Fruit fly (Drosophila melanogaster) whole organism, embryonic: ENCODE measurements around the gene Cp7Fa.
A peak's percentile ranks its signal among the peaks of the same experiment; 100 is the strongest.

Experiments
- Awh ChIP-seq: fragments of 200-800 bp; sonication (Bioruptor generic); IDR thresholded peaks from 2 replicates; pipeline ENCODE4, ENCODE4 v1.3.6; 2022; ENCODE audit warnings: missing biosample characterization, missing genetic modification characterization
- CG10366 ChIP-seq: fragments of 200-800 bp; sonication (Bioruptor generic); IDR thresholded peaks from 2 replicates; pipeline ENCODE4 v1.3.6; 2022; ENCODE audit warnings: missing biosample characterization, missing genetic modification characterization
- CG11723 ChIP-seq: fragments of 200-800 bp; sonication (Bioruptor generic); optimal IDR thresholded peaks from 2 replicates; lab custom pipeline; 2017; ENCODE audit warnings: missing biosample characterization, mild to moderate bottlenecking, missing genetic modification characterization
- CG12219 ChIP-seq: fragments of 200-800 bp; sonication (Bioruptor generic); optimal IDR thresholded peaks from 3 replicates; lab custom pipeline; 2018; ENCODE audit warnings: missing biosample characterization, mild to moderate bottlenecking, missing genetic modification characterization
- CG12744 ChIP-seq: fragments of 200-800 bp; sonication (Bioruptor generic); optimal IDR thresholded peaks from 2 replicates; lab custom pipeline; 2016; ENCODE audit warnings: missing biosample characterization, missing genetic modification characterization
- CG14667 ChIP-seq: fragments of 200-800 bp; sonication (Bioruptor generic); IDR thresholded peaks from 2 replicates; pipeline ENCODE4 v1.3.6; 2022; ENCODE audit warnings: missing biosample characterization, missing genetic modification characterization
- CG1603 ChIP-seq: fragments of 200-800 bp; sonication (Bioruptor generic); optimal IDR thresholded peaks from 2 replicates; lab custom pipeline; 2019; ENCODE audit warnings: missing biosample characterization, mild to moderate bottlenecking, missing genetic modification characterization, moderate library complexity
- CG1647 ChIP-seq: fragments of 200-800 bp; sonication (Bioruptor generic); optimal IDR thresholded peaks from 3 replicates; lab custom pipeline; 2016; ENCODE audit warnings: missing biosample characterization, missing genetic modification characterization
- CG18599 ChIP-seq: fragments of 200-800 bp; sonication (Bioruptor generic); optimal IDR thresholded peaks from 3 replicates; lab custom pipeline; 2017; ENCODE audit warnings: missing biosample characterization, missing genetic modification characterization, mild to moderate bottlenecking, moderate library complexity, missing genetic modification reagents
- CG18619 ChIP-seq: fragments of 200-800 bp; sonication (Bioruptor generic); optimal IDR thresholded peaks from 3 replicates; lab custom pipeline; 2017; ENCODE audit warnings: missing biosample characterization, mild to moderate bottlenecking, missing genetic modification characterization
- CG2199 ChIP-seq: fragments of 200-800 bp; sonication (Bioruptor generic); IDR thresholded peaks from 3 replicates; pipeline ENCODE4 v1.3.6; 2022; ENCODE audit warnings: missing biosample characterization, missing genetic modification characterization
- CG4617 ChIP-seq: fragments of 200-800 bp; sonication (Bioruptor generic); optimal IDR thresholded peaks from 3 replicates; lab custom pipeline; 2016; ENCODE audit warnings: missing biosample characterization, missing genetic modification characterization, borderline replicate concordance
- CG5180 ChIP-seq: fragments of 200-800 bp; sonication (Bioruptor generic); optimal IDR thresholded peaks from 3 replicates; lab custom pipeline; 2017; ENCODE audit warnings: missing biosample characterization, missing genetic modification characterization, mild to moderate bottlenecking, moderate library complexity, missing genetic modification reagents
- CG6272 ChIP-seq: fragments of 200-800 bp; sonication (Bioruptor generic); IDR thresholded peaks from 2 replicates; pipeline ENCODE4 v1.3.6; 2022; ENCODE audit warnings: missing biosample characterization, missing genetic modification characterization
- CG7271 ChIP-seq: fragments of 200-800 bp; sonication (Bioruptor generic); optimal IDR thresholded peaks from 2 replicates; lab custom pipeline; 2018; ENCODE audit warnings: missing biosample characterization, mild to moderate bottlenecking, missing genetic modification characterization, moderate library complexity
- CG8290 ChIP-seq, 3 experiments: fragments of 200-800 bp; sonication (Bioruptor generic); optimal IDR thresholded peaks; 2 replicates each; lab custom pipeline; 2016 to 2019; ENCODE audit warnings: missing biosample characterization in 3 of 3, missing genetic modification characterization in 3 of 3, mild to moderate bottlenecking in 2 of 3, moderate library complexity in 1 of 3
- Dip3 ChIP-seq: fragments of 200-800 bp; sonication (Bioruptor generic); optimal IDR thresholded peaks from 3 replicates; lab custom pipeline; 2016; ENCODE audit warnings: missing biosample characterization, missing genetic modification characterization
- H15 ChIP-seq: fragments of 200-800 bp; sonication (Bioruptor generic); IDR thresholded peaks from 3 replicates; pipeline ENCODE4 v1.3.6; 2022; ENCODE audit warnings: missing biosample characterization, missing genetic modification characterization
- HLH3B ChIP-seq: fragments of 200-800 bp; sonication (Bioruptor generic); IDR thresholded peaks from 2 replicates; pipeline ENCODE4 v1.3.6; 2022; ENCODE audit warnings: missing biosample characterization, missing genetic modification characterization
- HmgZ ChIP-seq: fragments of 200-800 bp; sonication (Bioruptor generic); optimal IDR thresholded peaks from 2 replicates; lab custom pipeline; 2018; ENCODE audit warnings: missing biosample characterization, mild to moderate bottlenecking, missing genetic modification characterization
- Hr51 ChIP-seq, 2 experiments: fragments of 200-800 bp; sonication (Bioruptor generic); optimal IDR thresholded peaks; 2 replicates in 1 of 2; 3 replicates in 1 of 2; lab custom pipeline; 2016 to 2018; ENCODE audit warnings: missing biosample characterization in 2 of 2, missing genetic modification characterization in 2 of 2, mild to moderate bottlenecking in 1 of 2, moderate library complexity in 1 of 2
- MESR4 ChIP-seq: fragments of 200-800 bp; sonication (Bioruptor generic); optimal IDR thresholded peaks from 2 replicates; lab custom pipeline; 2018; ENCODE audit warnings: missing biosample characterization, mild to moderate bottlenecking, missing genetic modification characterization, moderate library complexity
- ac ChIP-seq: fragments of 200-800 bp; sonication (Bioruptor generic); optimal IDR thresholded peaks from 3 replicates; lab custom pipeline; 2017; ENCODE audit warnings: missing biosample characterization, mild to moderate bottlenecking, missing genetic modification characterization
- az2 ChIP-seq: fragments of 200-800 bp; sonication (Bioruptor generic); optimal IDR thresholded peaks from 3 replicates; lab custom pipeline; 2016; ENCODE audit warnings: missing biosample characterization, missing genetic modification characterization
- cato ChIP-seq: fragments of 200-800 bp; sonication (Bioruptor generic); optimal IDR thresholded peaks from 2 replicates; lab custom pipeline; 2016; ENCODE audit warnings: missing biosample characterization, missing genetic modification characterization, borderline replicate concordance
- gfzf ChIP-seq: fragments of 200-800 bp; sonication (Bioruptor generic); optimal IDR thresholded peaks from 2 replicates; lab custom pipeline; 2016; ENCODE audit warnings: missing biosample characterization, mild to moderate bottlenecking, missing genetic modification characterization, moderate library complexity
- nmo ChIP-seq: fragments of 200-800 bp; sonication (Bioruptor generic); optimal IDR thresholded peaks from 2 replicates; lab custom pipeline; 2018; ENCODE audit warnings: missing biosample characterization, mild to moderate bottlenecking, missing genetic modification characterization, moderate library complexity
- pan ChIP-seq, 4 experiments: fragments of >200 bp in 3 of 4; fragments of 200-800 bp in 1 of 4; sonication (Bioruptor generic) in 1 of 4; optimal IDR thresholded peaks in 3 of 4; IDR thresholded peaks in 1 of 4; 2 replicates each; pipeline versions ENCODE4 v1.3.6 to Lab custom; 2017 to 2022; ENCODE audit warnings: missing biosample characterization in 2 of 4, missing genetic modification characterization in 2 of 4, mixed read lengths in 1 of 4
- phol ChIP-seq: fragments of 200-800 bp; sonication (Bioruptor generic); optimal IDR thresholded peaks from 3 replicates; lab custom pipeline; 2018; ENCODE audit warnings: missing biosample characterization, mild to moderate bottlenecking, missing genetic modification characterization, moderate library complexity
- row ChIP-seq: fragments of 200-800 bp; sonication (Bioruptor generic); IDR thresholded peaks from 3 replicates; pipeline ENCODE4 v1.3.6; 2022; ENCODE audit warnings: missing biosample characterization, missing genetic modification characterization
- sens ChIP-seq: fragments of 200-800 bp; sonication (Bioruptor generic); peaks from one replicate; lab custom pipeline; 2016; ENCODE audit warnings: missing biosample characterization, missing genetic modification characterization
- tna ChIP-seq: fragments of 200-800 bp; sonication (Bioruptor generic); IDR thresholded peaks from 2 replicates; pipeline ENCODE4 v1.3.6; 2022; ENCODE audit warnings: missing biosample characterization, missing genetic modification characterization; ENCODE audit not compliant: partially characterized antibody
- unpg ChIP-seq: fragments of 200-800 bp; sonication (Bioruptor generic); optimal IDR thresholded peaks from 3 replicates; lab custom pipeline; 2018; ENCODE audit warnings: missing biosample characterization, mild to moderate bottlenecking, missing genetic modification characterization, moderate library complexity

Gene Cp7Fa

DNA sequence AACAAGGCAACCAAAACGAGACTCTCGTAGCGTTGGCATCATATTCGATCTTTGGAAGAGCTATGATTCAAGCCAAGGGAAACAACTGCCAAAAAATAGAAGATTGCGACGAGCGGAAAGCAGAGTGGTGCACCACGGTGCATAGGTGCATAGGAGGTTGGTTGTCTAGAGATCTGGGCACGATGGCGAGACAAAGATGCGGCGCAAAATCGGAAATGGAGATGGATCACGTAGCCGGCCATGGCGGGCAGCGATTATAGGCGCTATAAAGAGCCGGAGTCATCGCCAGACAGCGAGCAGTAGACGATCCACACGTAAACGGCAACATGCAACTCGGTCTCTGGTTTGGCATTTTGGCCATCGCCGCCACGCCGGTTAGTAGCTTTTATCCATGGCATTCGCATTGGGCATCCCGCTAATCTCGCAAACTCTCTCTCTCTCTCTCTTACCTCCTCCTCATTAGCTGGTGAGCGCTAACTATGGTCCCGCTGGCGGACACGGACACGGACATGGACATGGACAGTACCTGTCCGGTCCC lies 8.4 kb downstream of the Cp7Fa start, which contains the start of gene Cp36:
Gene Cp36 (plus strand): TSS at position 289 of the 538 bp plus-strand sequence.
- TF ChIP-seq MESR4 (GFP tag; lab: Kevin White, UChicago) (no peak), Hr51 (GFP tag; optimal IDR thresholded peaks at IDR 0.05; lab: Kevin White, UChicago) (no peak), Awh (GFP tag; lab: Robert Waterston, UW) (no peak)

DNA sequence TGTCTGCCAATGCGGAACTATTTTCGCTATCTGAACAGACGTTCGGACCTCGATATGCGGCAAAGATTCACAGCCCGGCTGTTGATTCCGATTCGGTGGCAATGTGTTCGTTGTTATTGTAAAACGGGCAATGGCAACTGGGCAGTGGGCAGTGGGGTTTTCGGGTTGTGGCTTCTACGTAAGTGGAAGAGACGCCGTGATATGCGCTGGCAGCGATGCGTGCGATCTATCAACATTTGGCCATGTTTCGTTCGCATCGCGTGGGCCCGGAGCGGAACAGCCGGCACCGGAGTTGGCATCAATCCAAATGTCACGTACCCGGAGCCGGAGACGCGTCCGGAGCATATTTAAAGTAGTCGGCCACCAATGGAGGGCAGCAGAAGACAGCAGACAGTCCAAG lies 10.8 kb downstream of the Cp7Fa start, which contains the start of gene Cp38:
Gene Cp38 (plus strand): TSS at position 376 of the 400 bp plus-strand sequence.
- TF ChIP-seq CG1647 (GFP tag; lab: Kevin White, UChicago) (no peak), CG14667 (GFP tag; lab: Robert Waterston, UW) (0 out of 2 replicates have a peak, but pooled peaks have one; percentile 5)
- TF ChIP-seq, all 482 proteins: peak for 1

DNA sequence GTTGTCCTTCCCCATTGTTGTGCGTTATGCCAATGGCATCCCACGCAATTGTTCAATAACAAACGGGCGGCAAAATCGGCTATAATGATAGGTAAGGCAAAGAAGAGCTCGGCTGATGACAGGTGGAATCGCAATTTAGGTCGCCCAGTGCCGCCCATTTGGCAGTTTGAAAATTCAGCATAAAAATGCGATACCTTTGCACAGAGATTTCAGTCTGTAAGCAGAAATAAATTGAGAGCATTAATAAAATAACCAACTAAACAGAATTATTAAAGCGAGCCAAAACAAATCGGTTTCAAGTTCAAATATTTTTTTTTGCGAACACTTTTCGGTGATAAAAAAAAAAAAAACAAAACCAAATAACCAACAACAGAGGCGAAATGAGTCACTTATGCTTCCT lies 13.0 kb downstream of the Cp7Fa start, which contains the start of gene CG33223:
Gene CG33223 (minus strand): TSS at position 215 of the 400 bp plus-strand sequence.
- no peak for TF ChIP-seq CG2199 (GFP tag; lab: Robert Waterston, UW)
- TF ChIP-seq CG10366: no peak
- TF ChIP-seq HLH3B (GFP tag; lab: Robert Waterston, UW): no peak
- no peak for TF ChIP-seq nmo (GFP tag; lab: Kevin White, UChicago)
- TF ChIP-seq az2 (GFP tag; lab: Kevin White, UChicago): no peak
- TF ChIP-seq CG1603 (tag; lab: Kevin White, UChicago): no peak
- TF ChIP-seq CG11723: no peak
- TF ChIP-seq CG8290 (GFP tag; optimal IDR thresholded peaks at IDR 0.05; lab: Kevin White, UChicago): no peak
- no peak for TF ChIP-seq CG8290 (tag; optimal IDR thresholded peaks at IDR 0.05; lab: Kevin White, UChicago)
- TF ChIP-seq tna (GFP tag; lab: Robert Waterston, UW): no peak
- no peak for TF ChIP-seq unpg (GFP tag; lab: Kevin White, UChicago)
- no peak for TF ChIP-seq CG6272 (GFP tag; lab: Robert Waterston, UW)
- TF ChIP-seq sens (GFP tag; lab: Kevin White, UChicago): no peak
- TF ChIP-seq CG18599: no peak
- TF ChIP-seq cato (GFP tag; lab: Kevin White, UChicago): no peak

DNA sequence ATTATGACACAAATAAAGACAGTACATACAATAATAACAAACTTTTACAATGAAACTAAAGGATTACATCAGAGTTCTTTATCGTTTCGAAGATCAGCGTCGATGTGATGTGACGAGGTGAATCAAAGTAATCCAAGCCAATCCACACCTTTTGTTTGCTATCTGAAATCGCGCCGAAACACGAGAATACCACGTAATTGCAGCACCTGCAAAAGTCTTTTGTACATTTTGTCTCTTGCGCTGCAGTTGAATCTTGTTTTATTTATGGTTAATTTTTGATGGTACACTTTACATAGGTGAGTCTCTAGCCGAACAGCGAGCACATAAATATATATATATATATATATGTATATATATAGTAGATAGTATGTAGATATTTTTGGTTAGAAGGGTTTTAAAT lies 14.1 kb downstream of the Cp7Fa start:
- TF ChIP-seq CG4617 (GFP tag; lab: Kevin White, UChicago): no peak
- TF ChIP-seq CG7271: no peak
- TF ChIP-seq Dip3 (GFP tag; lab: Kevin White, UChicago): no peak
- no peak for TF ChIP-seq CG18619 (GFP tag; lab: Kevin White, UChicago)
- no peak for TF ChIP-seq CG12219
- TF ChIP-seq HmgZ (tag; lab: Kevin White, UChicago): no peak
- no peak for TF ChIP-seq H15 (GFP tag; lab: Robert Waterston, UW)
- TF ChIP-seq ac (GFP tag; lab: Kevin White, UChicago): no peak
- TF ChIP-seq CG11723: no peak
- no peak for TF ChIP-seq row
- TF ChIP-seq CG12744 (GFP tag; lab: Kevin White, UChicago): no peak
- no peak for TF ChIP-seq CG5180 (GFP tag; lab: Kevin White, UChicago)
- no peak for TF ChIP-seq pan (optimal IDR thresholded peaks at IDR 0.05; lab: Kevin White, UChicago)
- TF ChIP-seq pan (GFP tag; optimal IDR thresholded peaks at IDR 0.05 in 1 of 2, IDR thresholded peaks at IDR 0.05 in 1 of 2): no peak

DNA sequence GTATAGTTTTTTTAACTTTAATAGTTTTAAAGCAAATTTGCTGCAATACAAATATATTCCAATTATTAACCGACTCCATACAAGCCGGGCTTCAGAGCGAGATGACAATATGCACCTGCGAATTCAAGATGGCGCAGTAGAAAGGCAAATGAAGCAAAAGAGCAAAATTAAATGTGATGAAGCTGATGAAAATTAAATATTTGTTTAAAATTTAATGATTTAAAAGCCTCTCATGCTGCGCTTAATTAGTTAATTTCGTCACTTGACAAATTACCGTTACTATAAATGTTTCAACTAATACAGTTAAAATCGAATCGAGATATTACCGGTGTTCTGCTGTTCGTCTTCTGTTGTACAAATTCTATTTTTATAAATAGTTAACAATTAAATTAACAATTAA lies 18.4 kb downstream of the Cp7Fa start, which contains the start of gene CG33181:
Gene CG33181 (plus strand): TSS at position 301 of the 400 bp plus-strand sequence.
- no peak for TF ChIP-seq gfzf (GFP tag; lab: Kevin White, UChicago)
- TF ChIP-seq phol (tag; lab: Kevin White, UChicago): peak; percentile 36
- TF ChIP-seq, all 482 proteins: peak for 1
